Fruit fly (Drosophila melanogaster) whole organism, embryonic: ENCODE measurements around the gene CG32026.
A peak's percentile ranks its signal among the peaks of the same experiment; 100 is the strongest.

ENCODE experiments used
- Ada2b ChIP-seq: fragments of 200-800 bp; sonication (Bioruptor generic); IDR thresholded peaks from 2 replicates; pipeline ENCODE4 v1.3.6; 2022; ENCODE audit warnings: missing biosample characterization, missing genetic modification characterization
- Awh ChIP-seq: fragments of 200-800 bp; sonication (Bioruptor generic); IDR thresholded peaks from 2 replicates; pipeline ENCODE4, ENCODE4 v1.3.6; 2022; ENCODE audit warnings: missing biosample characterization, missing genetic modification characterization
- CG10979 ChIP-seq: fragments of 200-800 bp; sonication (Bioruptor generic); optimal IDR thresholded peaks from 2 replicates; lab custom pipeline; 2018; ENCODE audit warnings: missing biosample characterization, mild to moderate bottlenecking, missing genetic modification characterization, moderate library complexity
- CG12769 ChIP-seq: fragments of 200-800 bp; sonication (Bioruptor generic); optimal IDR thresholded peaks from 2 replicates; lab custom pipeline; 2019; ENCODE audit warnings: missing biosample characterization, mild to moderate bottlenecking, missing genetic modification characterization, moderate library complexity
- CG15479 ChIP-seq: fragments of 200-800 bp; sonication (Bioruptor generic); optimal IDR thresholded peaks from 3 replicates; lab custom pipeline; 2019; ENCODE audit warnings: missing biosample characterization, mild to moderate bottlenecking, missing genetic modification characterization, moderate library complexity
- CG15696 ChIP-seq: fragments of 200-800 bp; sonication (Bioruptor generic); optimal IDR thresholded peaks from 2 replicates; lab custom pipeline; 2019; ENCODE audit warnings: missing biosample characterization, mild to moderate bottlenecking, missing genetic modification characterization, moderate library complexity
- CG17359 ChIP-seq: fragments of 200-800 bp; sonication (Bioruptor generic); optimal IDR thresholded peaks from 3 replicates; lab custom pipeline; 2018; ENCODE audit warnings: missing biosample characterization, mild to moderate bottlenecking, missing genetic modification characterization, moderate library complexity
- CG17612 ChIP-seq: fragments of 200-800 bp; sonication (Bioruptor generic); IDR thresholded peaks from 2 replicates; pipeline ENCODE4 v1.3.6; 2022; ENCODE audit warnings: missing biosample characterization, missing genetic modification characterization
- CG2199 ChIP-seq: fragments of 200-800 bp; sonication (Bioruptor generic); IDR thresholded peaks from 3 replicates; pipeline ENCODE4 v1.3.6; 2022; ENCODE audit warnings: missing biosample characterization, missing genetic modification characterization
- CG5180 ChIP-seq: fragments of 200-800 bp; sonication (Bioruptor generic); optimal IDR thresholded peaks from 3 replicates; lab custom pipeline; 2017; ENCODE audit warnings: missing biosample characterization, missing genetic modification characterization, mild to moderate bottlenecking, moderate library complexity, missing genetic modification reagents
- CG5953 ChIP-seq: fragments of 200-800 bp; sonication (Bioruptor generic); IDR thresholded peaks from 2 replicates; pipeline ENCODE4 v1.3.6; 2022; ENCODE audit warnings: missing biosample characterization, missing genetic modification characterization
- CG8290 ChIP-seq, 3 experiments: fragments of 200-800 bp; sonication (Bioruptor generic); optimal IDR thresholded peaks; 2 replicates each; lab custom pipeline; 2016 to 2019; ENCODE audit warnings: missing biosample characterization in 3 of 3, missing genetic modification characterization in 3 of 3, mild to moderate bottlenecking in 2 of 3, moderate library complexity in 1 of 3
- CG8359 ChIP-seq: fragments of 200-800 bp; sonication (Bioruptor generic); optimal IDR thresholded peaks from 2 replicates; lab custom pipeline; 2017; ENCODE audit warnings: missing biosample characterization, mild to moderate bottlenecking, missing genetic modification characterization, borderline replicate concordance
- CkIIα-i1 ChIP-seq: fragments of 200-800 bp; sonication (Bioruptor generic); IDR thresholded peaks from 2 replicates; pipeline ENCODE4 v1.3.6; 2022; ENCODE audit warnings: missing biosample characterization, missing genetic modification characterization
- D ChIP-seq, 2 experiments: fragments of 200-800 bp in 1 of 2; fragments of >200 bp in 1 of 2; sonication (Bioruptor generic) in 1 of 2; optimal IDR thresholded peaks; 2 replicates in 1 of 2; 3 replicates in 1 of 2; lab custom pipeline; 2017; ENCODE audit warnings: mild to moderate bottlenecking in 1 of 2, missing biosample characterization in 1 of 2, missing genetic modification characterization in 1 of 2, missing genetic modification reagents in 1 of 2
- Elba2 ChIP-seq: fragments of 200-800 bp; sonication (Bioruptor generic); optimal IDR thresholded peaks from 3 replicates; lab custom pipeline; 2016; ENCODE audit warnings: missing biosample characterization, missing genetic modification characterization
- Fer2 ChIP-seq: fragments of 200-800 bp; sonication (Bioruptor generic); optimal IDR thresholded peaks from 2 replicates; lab custom pipeline; 2018; ENCODE audit warnings: missing biosample characterization, mild to moderate bottlenecking, missing genetic modification characterization, moderate library complexity
- GATAe ChIP-seq: fragments of 200-800 bp; sonication (Bioruptor generic); conservative IDR thresholded peaks from 2 replicates; pipeline ENCODE4 v1.3.6; 2022; ENCODE audit warnings: missing biosample characterization, missing genetic modification characterization
- Hr78 ChIP-seq, 2 experiments: fragments of 200-800 bp in 1 of 2; fragments of >200 bp in 1 of 2; sonication (Bioruptor generic) in 1 of 2; optimal IDR thresholded peaks; 2 replicates each; lab custom pipeline; 2017 to 2019; ENCODE audit warnings: missing biosample characterization in 2 of 2, missing genetic modification characterization in 2 of 2, mild to moderate bottlenecking in 1 of 2, moderate library complexity in 1 of 2
- Med ChIP-seq: fragments of 200-800 bp; sonication (Bioruptor generic); peaks from one replicate; lab custom pipeline; 2016; ENCODE audit warnings: missing biosample characterization, missing genetic modification characterization, mild to moderate bottlenecking, inconsistent platforms, moderate library complexity
- Myb ChIP-seq: fragments of 200-800 bp; sonication (Bioruptor generic); optimal IDR thresholded peaks from 2 replicates; lab custom pipeline; 2016; ENCODE audit warnings: missing biosample characterization, missing genetic modification characterization
- Nf-YC ChIP-seq: fragments of 200-800 bp; optimal IDR thresholded peaks from 3 replicates; lab custom pipeline; 2019; ENCODE audit warnings: missing biosample characterization, mild to moderate bottlenecking, missing genetic modification characterization, moderate library complexity
- Pdp1 ChIP-seq, 2 experiments: fragments of 200-800 bp; sonication (Bioruptor generic); optimal IDR thresholded peaks; 3 replicates each; lab custom pipeline; 2016; ENCODE audit warnings: missing biosample characterization in 2 of 2, missing genetic modification characterization in 2 of 2, mild to moderate bottlenecking in 1 of 2, moderate library complexity in 1 of 2
- cad ChIP-seq: fragments of >200 bp; optimal IDR thresholded peaks from 2 replicates; lab custom pipeline; 2017; ENCODE audit warnings: missing biosample characterization, missing genetic modification characterization
- cato ChIP-seq: fragments of 200-800 bp; sonication (Bioruptor generic); optimal IDR thresholded peaks from 2 replicates; lab custom pipeline; 2016; ENCODE audit warnings: missing biosample characterization, missing genetic modification characterization, borderline replicate concordance
- chinmo ChIP-seq: fragments of 200-800 bp; sonication (Bioruptor generic); IDR thresholded peaks from 4 replicates; pipeline ENCODE4 v1.3.6; 2022; ENCODE audit warnings: missing biosample characterization, missing genetic modification characterization; ENCODE audit not compliant: partially characterized antibody
- cwo ChIP-seq: fragments of 200-800 bp; sonication (Bioruptor generic); optimal IDR thresholded peaks from 3 replicates; lab custom pipeline; 2017; ENCODE audit warnings: missing biosample characterization, missing genetic modification characterization, mild to moderate bottlenecking, moderate library complexity, missing genetic modification reagents
- dpn ChIP-seq, 2 experiments: fragments of 200-800 bp; sonication (Bioruptor generic); optimal IDR thresholded peaks; 3 replicates each; lab custom pipeline; 2016; ENCODE audit warnings: missing biosample characterization in 2 of 2, missing genetic modification characterization in 2 of 2
- grn ChIP-seq: fragments of 200-800 bp; sonication (Bioruptor generic); optimal IDR thresholded peaks from 3 replicates; lab custom pipeline; 2017; ENCODE audit warnings: missing biosample characterization, missing genetic modification characterization
- kni ChIP-seq: fragments of 200-800 bp; sonication (Bioruptor generic); optimal IDR thresholded peaks from 3 replicates; lab custom pipeline; 2017; ENCODE audit warnings: mild to moderate bottlenecking, missing biosample characterization, missing genetic modification reagents, missing genetic modification characterization
- psq ChIP-seq: fragments of 200-800 bp; sonication (Bioruptor generic); optimal IDR thresholded peaks from 2 replicates; lab custom pipeline; 2017; ENCODE audit warnings: missing biosample characterization, missing genetic modification characterization
- row ChIP-seq: fragments of 200-800 bp; sonication (Bioruptor generic); IDR thresholded peaks from 3 replicates; pipeline ENCODE4 v1.3.6; 2022; ENCODE audit warnings: missing biosample characterization, missing genetic modification characterization
- sd ChIP-seq: fragments of 200-800 bp; sonication (Bioruptor generic); optimal IDR thresholded peaks from 3 replicates; lab custom pipeline; 2018; ENCODE audit warnings: missing biosample characterization, mild to moderate bottlenecking, missing genetic modification characterization, moderate library complexity
- sens ChIP-seq: fragments of 200-800 bp; sonication (Bioruptor generic); peaks from one replicate; lab custom pipeline; 2016; ENCODE audit warnings: missing biosample characterization, missing genetic modification characterization
- sim ChIP-seq: fragments of 200-800 bp; sonication (Bioruptor generic); IDR thresholded peaks from 2 replicates; pipeline ENCODE4 v1.3.6; 2022; ENCODE audit warnings: missing biosample characterization, missing genetic modification characterization
- so ChIP-seq: fragments of 200-800 bp; sonication (Bioruptor generic); IDR thresholded peaks from 3 replicates; pipeline ENCODE4 v1.3.6; 2022; ENCODE audit warnings: missing biosample characterization, missing genetic modification characterization
- sug ChIP-seq: fragments of 200-800 bp; optimal IDR thresholded peaks from 2 replicates; lab custom pipeline; 2019; ENCODE audit warnings: missing biosample characterization, mild to moderate bottlenecking, missing genetic modification characterization, moderate library complexity
- tll ChIP-seq, 2 experiments: fragments of 200-800 bp in 1 of 2; fragments of >200 bp in 1 of 2; sonication (Bioruptor generic) in 1 of 2; optimal IDR thresholded peaks; 2 replicates each; lab custom pipeline; 2017 to 2019; ENCODE audit warnings: missing biosample characterization in 2 of 2, missing genetic modification characterization in 2 of 2, mild to moderate bottlenecking in 1 of 2, moderate library complexity in 1 of 2
- zen ChIP-seq: fragments of 200-800 bp; sonication (Bioruptor generic); optimal IDR thresholded peaks from 3 replicates; lab custom pipeline; 2018; ENCODE audit warnings: missing biosample characterization, mild to moderate bottlenecking, missing genetic modification characterization, moderate library complexity

Gene CG32026

dm6 chr3L:8832737-8833466 lies 3.4 kb upstream of the CG32026 start:
- TF ChIP-seq cwo (GFP tag; lab: Kevin White, UChicago) (no peak), Nf-YC (tag; lab: Kevin White, UChicago) (no peak), grn (GFP tag; lab: Kevin White, UChicago) (peak; percentile 10), tll (GFP tag; optimal IDR thresholded peaks at IDR 0.05; lab: Kevin White, UChicago) (peak in 1 of 2 experiments; percentile 92), CkIIα-i1 (GFP tag; lab: Robert Waterston, UW) (0 out of 2 replicates have a peak, but pooled peaks have one; percentile 11), kni (GFP tag; lab: Kevin White, UChicago) (peak; percentile 29), Hr78 (GFP tag; optimal IDR thresholded peaks at IDR 0.05; lab: Kevin White, UChicago) (peak in 1 of 2 experiments; percentile 9), CG15696 (no peak), Fer2 (tag; lab: Kevin White, UChicago) (no peak), CG5953 (GFP tag; lab: Robert Waterston, UW) (0 out of 2 replicates have a peak, but pooled peaks have one; percentile 18), CG5180 (GFP tag; lab: Kevin White, UChicago) (peak; percentile 60), cato (GFP tag; lab: Kevin White, UChicago) (no peak), chinmo (0 out of 4 replicates have a peak, but pooled peaks have one; percentile 12), GATAe (GFP tag; lab: Robert Waterston, UW) (peak; percentile 46; the same call in 1 of the 2 replicates), sim (GFP tag; lab: Robert Waterston, UW) (0 out of 2 replicates have a peak, but pooled peaks have one; percentile 15), CG17612 (GFP tag; lab: Robert Waterston, UW) (no peak), Med (GFP tag; lab: Kevin White, UChicago) (peak; percentile 56), Pdp1 (GFP tag; optimal IDR thresholded peaks at IDR 0.05; lab: Kevin White, UChicago) (peak in 1 of 2 experiments; percentile 86), row (GFP tag; lab: Robert Waterston, UW) (no peak), zen (tag; lab: Kevin White, UChicago) (peak; percentile 30), Ada2b (GFP tag; lab: Robert Waterston, UW) (no peak), sens (GFP tag; lab: Kevin White, UChicago) (peak; percentile 70), sug (peak; percentile 1), CG10979 (tag; lab: Kevin White, UChicago) (no peak), cad (GFP tag; lab: Kevin White, UChicago) (peak; percentile 93), CG8290 (GFP tag; optimal IDR thresholded peaks at IDR 0.05; lab: Kevin White, UChicago) (no peak), CG8290 (tag; optimal IDR thresholded peaks at IDR 0.05; lab: Kevin White, UChicago) (peak in 1 of 2 experiments; percentile 24), D (optimal IDR thresholded peaks at IDR 0.05; lab: Kevin White, UChicago) (peak; percentile 95), D (GFP tag; optimal IDR thresholded peaks at IDR 0.05; lab: Kevin White, UChicago) (no peak), CG8359 (no peak), CG15479 (GFP tag; lab: Kevin White, UChicago) (peak; percentile 88), CG2199 (GFP tag; lab: Robert Waterston, UW) (no peak), Awh (GFP tag; lab: Robert Waterston, UW) (0 out of 2 replicates have a peak, but pooled peaks have one; percentile 7), dpn (GFP tag; optimal IDR thresholded peaks at IDR 0.05; lab: Kevin White, UChicago) (no peak), Elba2 (GFP tag; lab: Kevin White, UChicago) (peak; percentile 85), Myb (GFP tag; lab: Kevin White, UChicago) (no peak), CG12769 (tag; lab: Kevin White, UChicago) (peak; percentile 8), sd (tag; lab: Kevin White, UChicago) (peak; percentile 95), so (0 out of 3 replicates have a peak, but pooled peaks have one; percentile 7), psq (GFP tag; lab: Kevin White, UChicago) (no peak), CG17359 (no peak)
